Worm (Caenorhabditis elegans): Measurements from ENCODE around the gene argn-1.

DNA sequence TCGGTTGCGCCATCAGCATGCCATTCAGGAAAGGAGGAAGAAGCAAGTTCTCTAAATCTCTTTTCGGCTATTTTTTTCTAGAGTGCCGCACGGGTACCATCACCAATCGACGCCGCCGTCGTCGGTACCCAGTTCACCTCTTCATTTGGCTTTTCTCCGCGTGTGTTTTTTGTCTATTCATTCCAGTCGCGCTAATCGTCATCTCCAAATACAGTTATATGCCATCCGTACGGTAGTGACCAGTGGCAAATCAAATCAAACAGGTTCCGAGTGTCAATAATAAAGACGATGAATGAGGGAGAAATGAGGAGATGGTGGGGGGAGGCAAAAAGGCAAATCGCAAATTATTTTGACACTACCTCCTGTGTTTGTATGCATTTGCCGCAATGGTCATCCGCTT is 31.4 kb downstream of the argn-1 start:
- no peak for TF ChIP-seq ama-1 (optimal IDR thresholded peaks at IDR 0.05)
- no peak for TF ChIP-seq hnd-1 (tag; optimal IDR thresholded peaks at IDR 0.05)
- no peak for TF ChIP-seq hmbx-1 (tag; optimal IDR thresholded peaks at IDR 0.05)
- no peak for TF ChIP-seq ets-7 (tag; optimal IDR thresholded peaks at IDR 0.05)
- TF ChIP-seq tbx-11 (GFP tag; IDR thresholded peaks at IDR 0.05) = no peak
- TF ChIP-seq hmg-4 (GFP tag; optimal IDR thresholded peaks at IDR 0.05) = no peak
- no peak for TF ChIP-seq aly-1 (tag; optimal IDR thresholded peaks at IDR 0.05)
- no peak for TF ChIP-seq flt-1 (GFP tag; IDR thresholded peaks at IDR 0.05)
- TF ChIP-seq ceh-36 (tag; optimal IDR thresholded peaks at IDR 0.05) = no peak
- TF ChIP-seq sea-1 (GFP tag; conservative IDR thresholded peaks at IDR 0.05) = no peak
- no peak for TF ChIP-seq tbx-37 (GFP tag; conservative IDR thresholded peaks at IDR 0.05)
- TF ChIP-seq tra-4 (tag; optimal IDR thresholded peaks at IDR 0.05) = no peak
